Fruit fly (Drosophila melanogaster) whole organism, adult: ENCODE data around the gene CG43703.

ENCODE experiments used
- CG11617 ChIP-seq: fragments of 200-800 bp; sonication (Bioruptor generic); optimal IDR thresholded peaks from 2 replicates; lab custom pipeline; 2017; ENCODE audit warnings: mild to moderate bottlenecking, missing biosample characterization, missing genetic modification reagents, missing genetic modification characterization
- CG12768 ChIP-seq: fragments of 200-800 bp; sonication (Bioruptor generic); optimal IDR thresholded peaks from 2 replicates; lab custom pipeline; 2017; ENCODE audit warnings: missing biosample characterization, missing genetic modification characterization, mild to moderate bottlenecking, moderate library complexity, missing genetic modification reagents
- CG14711 ChIP-seq: fragments of 200-800 bp; sonication (Bioruptor generic); optimal IDR thresholded peaks from 2 replicates; lab custom pipeline; 2018; ENCODE audit warnings: missing biosample characterization, mild to moderate bottlenecking, missing genetic modification characterization, moderate library complexity
- CG1620 ChIP-seq: fragments of 200-800 bp; sonication (Bioruptor generic); optimal IDR thresholded peaks from 2 replicates; lab custom pipeline; 2016; ENCODE audit warnings: missing biosample characterization, missing genetic modification characterization
- CG33017 ChIP-seq: fragments of 200-800 bp; sonication (Bioruptor generic); optimal IDR thresholded peaks from 2 replicates; lab custom pipeline; 2018; ENCODE audit warnings: missing biosample characterization, mild to moderate bottlenecking, missing genetic modification characterization, moderate library complexity
- CG5204 ChIP-seq: fragments of 200-800 bp; sonication (Bioruptor generic); optimal IDR thresholded peaks from 2 replicates; lab custom pipeline; 2016; ENCODE audit warnings: missing biosample characterization, missing genetic modification characterization
- CG7045 ChIP-seq: fragments of 200-800 bp; sonication (Bioruptor generic); optimal IDR thresholded peaks from 2 replicates; lab custom pipeline; 2017; ENCODE audit warnings: missing biosample characterization, mild to moderate bottlenecking, missing genetic modification characterization
- CG7101 ChIP-seq: fragments of 200-800 bp; sonication (Bioruptor generic); optimal IDR thresholded peaks from 2 replicates; lab custom pipeline; 2018; ENCODE audit warnings: missing biosample characterization, mild to moderate bottlenecking, missing genetic modification characterization, moderate library complexity
- Clk ChIP-seq: fragments of 200-800 bp; sonication (Bioruptor generic); optimal IDR thresholded peaks from 2 replicates; lab custom pipeline; 2017; ENCODE audit warnings: missing biosample characterization, missing genetic modification characterization
- Crg-1 ChIP-seq: fragments of 200-800 bp; sonication (Bioruptor generic); optimal IDR thresholded peaks from 2 replicates; lab custom pipeline; 2016; ENCODE audit warnings: missing biosample characterization, missing genetic modification characterization
- Hr96 ChIP-seq: fragments of 200-800 bp; sonication (Bioruptor generic); optimal IDR thresholded peaks from 2 replicates; lab custom pipeline; 2016; ENCODE audit warnings: missing biosample characterization, missing genetic modification characterization
- Mnt ChIP-seq: fragments of 200-800 bp; sonication (Bioruptor generic); optimal IDR thresholded peaks from 2 replicates; lab custom pipeline; 2016; ENCODE audit warnings: missing biosample characterization, mild to moderate bottlenecking, missing genetic modification characterization
- bab1 ChIP-seq: fragments of 200-800 bp; sonication (Bioruptor generic); optimal IDR thresholded peaks from 3 replicates; lab custom pipeline; 2019; ENCODE audit warnings: missing biosample characterization, mild to moderate bottlenecking, missing genetic modification characterization, moderate library complexity
- cic ChIP-seq: fragments of 200-800 bp; sonication (Bioruptor generic); optimal IDR thresholded peaks from 2 replicates; lab custom pipeline; 2017; ENCODE audit warnings: missing biosample characterization, mild to moderate bottlenecking, missing genetic modification characterization, moderate library complexity
- cnc ChIP-seq, 2 experiments: fragments of >200 bp; optimal IDR thresholded peaks; 2 replicates each; lab custom pipeline; 2017
- kay ChIP-seq: fragments of 200-800 bp; sonication (Bioruptor generic); peaks from one replicate; lab custom pipeline; 2016; ENCODE audit warnings: missing biosample characterization, missing genetic modification characterization, borderline replicate concordance
- ovo ChIP-seq: fragments of 200-800 bp; sonication (Bioruptor generic); optimal IDR thresholded peaks from 2 replicates; lab custom pipeline; 2016; ENCODE audit warnings: missing biosample characterization, missing genetic modification characterization
- pad ChIP-seq: fragments of 200-800 bp; sonication (Bioruptor generic); optimal IDR thresholded peaks from 3 replicates; lab custom pipeline; 2017; ENCODE audit warnings: missing biosample characterization, missing genetic modification characterization, mild to moderate bottlenecking, moderate library complexity, missing genetic modification reagents
- tj ChIP-seq: fragments of 200-800 bp; sonication (Bioruptor generic); optimal IDR thresholded peaks from 3 replicates; lab custom pipeline; 2017; ENCODE audit warnings: missing biosample characterization, mild to moderate bottlenecking, missing genetic modification characterization, moderate library complexity
- toe ChIP-seq: fragments of 200-800 bp; sonication (Bioruptor generic); optimal IDR thresholded peaks from 2 replicates; lab custom pipeline; 2016; ENCODE audit warnings: missing biosample characterization, missing genetic modification characterization

Gene CG43703

DNA sequence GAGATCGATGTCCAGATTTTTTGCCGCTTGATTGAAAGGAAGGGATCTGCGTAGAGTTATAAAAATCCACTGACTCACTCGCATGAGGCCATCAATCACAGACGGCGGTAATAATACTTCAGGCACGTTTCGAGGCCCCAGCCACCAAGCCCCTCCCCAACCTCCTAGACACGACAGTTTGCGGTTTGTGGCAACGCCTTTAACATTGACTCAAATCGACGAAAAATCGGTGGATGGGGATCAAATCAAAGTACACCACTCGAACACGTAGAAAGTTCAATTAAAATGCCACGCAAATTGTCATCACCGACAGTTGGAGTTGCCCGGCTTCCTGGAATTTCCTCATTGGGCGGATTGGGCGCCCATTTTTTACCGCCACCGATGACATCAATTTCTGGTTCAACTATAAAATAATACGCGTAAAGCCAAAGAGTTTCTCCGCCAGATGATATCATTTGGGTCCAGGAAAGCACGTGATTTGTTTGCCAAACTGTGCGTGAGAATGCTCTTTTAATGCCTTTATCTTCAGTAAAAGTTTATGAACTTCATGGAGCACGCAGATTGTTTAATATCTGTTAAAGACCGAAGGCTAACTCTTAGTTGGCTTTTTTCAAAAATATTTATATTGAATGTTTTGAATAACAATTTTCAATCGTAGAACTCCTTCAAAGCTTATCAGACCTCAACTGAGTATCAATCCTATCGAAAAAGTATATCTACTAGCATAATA, 19.1 kb downstream of the CG43703 start, which contains the start of gene CG31960:
Gene CG31960, plus strand, starts transcription at position 680 of the 730 bp plus-strand sequence.
- no peak for TF ChIP-seq Crg-1 (GFP tag; lab: Kevin White, UChicago)
- no peak for TF ChIP-seq toe (GFP tag; lab: Kevin White, UChicago)
- no peak for TF ChIP-seq cnc (optimal IDR thresholded peaks at IDR 0.05; lab: Kevin White, UChicago)
- no peak for TF ChIP-seq Mnt (GFP tag; lab: Kevin White, UChicago)
- no peak for TF ChIP-seq CG33017

DNA sequence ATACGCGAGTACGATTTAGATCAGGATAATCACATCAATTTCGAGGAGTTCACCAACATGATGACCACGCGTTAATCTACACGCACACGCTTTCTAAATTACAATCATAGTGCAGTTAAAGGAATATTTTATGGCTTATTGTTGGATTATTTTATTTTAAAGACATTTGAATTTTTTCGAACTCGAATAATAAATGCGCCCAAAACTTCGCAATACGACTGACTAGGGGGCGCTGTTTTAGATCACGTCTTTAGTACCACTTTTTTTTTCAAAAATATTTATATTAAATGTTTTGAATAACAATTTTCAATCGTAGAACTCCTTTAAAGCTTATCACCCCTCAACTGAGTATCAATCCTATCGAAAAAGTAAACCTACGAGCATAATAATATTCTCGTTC, 20.1 kb downstream of the CG43703 start:
- no peak for TF ChIP-seq CG7101
- TF ChIP-seq ovo (GFP tag; lab: Kevin White, UChicago), result no peak
- TF ChIP-seq CG12768 (GFP tag; lab: Kevin White, UChicago), result no peak
- TF ChIP-seq cnc (optimal IDR thresholded peaks at IDR 0.05; lab: Kevin White, UChicago), result no peak
- TF ChIP-seq CG1620 (GFP tag; lab: Kevin White, UChicago), result no peak
- TF ChIP-seq toe (GFP tag; lab: Kevin White, UChicago), result no peak

DNA sequence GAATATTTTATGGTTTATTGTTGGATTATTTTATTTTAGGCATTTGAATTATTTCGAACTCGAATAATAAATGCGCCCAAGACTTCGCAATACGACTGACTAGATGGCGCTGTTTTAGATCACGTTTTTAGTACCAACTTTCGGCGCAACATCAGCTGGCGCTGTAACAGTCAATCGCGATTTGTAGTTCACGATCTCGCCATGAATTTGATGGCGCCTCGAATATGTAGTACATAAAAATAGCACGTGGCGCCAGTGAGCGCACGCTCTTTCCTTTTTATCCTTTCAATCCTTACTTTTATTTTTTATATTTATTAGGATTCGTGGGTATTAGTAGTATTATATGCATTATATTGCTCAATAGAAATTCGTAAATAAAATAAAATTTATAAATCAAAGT, 21.0 kb downstream of the CG43703 start:
- TF ChIP-seq Crg-1 (GFP tag; lab: Kevin White, UChicago) (peak; percentile 71), CG7101 (peak; percentile 73), pad (GFP tag; lab: Kevin White, UChicago) (peak; percentile 18), Hr96 (peak; percentile 55), CG1620 (GFP tag; lab: Kevin White, UChicago) (peak; percentile 82), CG11617 (GFP tag; lab: Kevin White, UChicago) (no peak), bab1 (GFP tag; lab: Kevin White, UChicago) (no peak), ovo (GFP tag; lab: Kevin White, UChicago) (peak; percentile 65), cic (GFP tag; lab: Kevin White, UChicago) (no peak), Mnt (GFP tag; lab: Kevin White, UChicago) (peak; percentile 58), cnc (optimal IDR thresholded peaks at IDR 0.05; lab: Kevin White, UChicago) (no peak), CG14711 (tag; lab: Kevin White, UChicago) (no peak), tj (GFP tag; lab: Kevin White, UChicago) (no peak), toe (GFP tag; lab: Kevin White, UChicago) (peak; percentile 43), kay (peak; percentile 53), CG12768 (GFP tag; lab: Kevin White, UChicago) (no peak), CG33017 (no peak), Clk (GFP tag; lab: Kevin White, UChicago) (no peak), CG5204 (GFP tag; lab: Kevin White, UChicago) (peak; percentile 67)

DNA sequence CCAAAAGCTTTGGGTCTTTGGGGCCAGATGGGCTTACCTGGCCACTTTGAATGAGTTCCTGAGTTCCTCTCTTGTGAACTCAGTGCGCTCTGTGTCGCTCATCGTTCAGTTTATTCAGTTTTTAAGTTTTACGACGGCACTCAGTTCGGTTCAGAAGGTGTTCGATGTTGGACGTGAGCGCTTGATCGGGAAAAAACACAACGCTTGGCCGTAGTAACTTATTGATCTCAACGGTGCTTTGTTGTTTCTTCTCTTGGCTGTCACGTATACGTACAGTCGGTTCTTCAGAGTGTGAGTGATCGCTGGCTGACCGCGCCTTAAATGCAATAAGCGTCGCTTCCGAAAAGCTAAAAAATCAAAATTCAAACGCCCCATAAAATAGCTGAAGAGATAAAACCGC, 21.7 kb downstream of the CG43703 start, which contains the start of gene bark:
Gene bark, plus strand, starts transcription at position 140 of the 400 bp plus-strand sequence.
- TF ChIP-seq CG11617 (GFP tag; lab: Kevin White, UChicago) (no peak), CG12768 (GFP tag; lab: Kevin White, UChicago) (peak; percentile 46), pad (GFP tag; lab: Kevin White, UChicago) (no peak), Mnt (GFP tag; lab: Kevin White, UChicago) (peak; percentile 45), bab1 (GFP tag; lab: Kevin White, UChicago) (peak; percentile 68), CG1620 (GFP tag; lab: Kevin White, UChicago) (peak; percentile 13), cic (GFP tag; lab: Kevin White, UChicago) (peak; percentile 65), CG33017 (peak; percentile 32), tj (GFP tag; lab: Kevin White, UChicago) (peak; percentile 11)

DNA sequence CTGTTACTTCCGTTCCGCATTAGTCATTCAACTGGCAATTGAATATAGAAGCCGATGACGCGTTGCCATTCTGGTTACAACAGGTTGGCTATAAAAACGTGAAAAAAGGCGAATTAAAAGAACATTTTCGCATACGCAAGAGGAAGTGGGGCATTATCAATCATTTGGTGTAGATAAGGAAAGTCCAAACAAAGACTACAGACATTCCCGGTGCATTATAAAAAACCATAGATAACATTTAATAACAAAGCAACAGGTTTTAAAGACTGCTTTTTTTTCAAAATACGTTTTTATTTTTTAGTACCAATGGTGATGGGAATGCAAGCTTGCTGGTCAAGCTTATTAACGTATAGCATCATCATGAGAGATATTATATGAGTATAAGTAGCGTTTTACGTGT, 22.9 kb downstream of the CG43703 start:
- peak; percentile 97 for TF ChIP-seq kay
- no peak for TF ChIP-seq CG33017
- TF ChIP-seq CG12768 (GFP tag; lab: Kevin White, UChicago), result peak; percentile 2
- TF ChIP-seq cic (GFP tag; lab: Kevin White, UChicago), result no peak

DNA sequence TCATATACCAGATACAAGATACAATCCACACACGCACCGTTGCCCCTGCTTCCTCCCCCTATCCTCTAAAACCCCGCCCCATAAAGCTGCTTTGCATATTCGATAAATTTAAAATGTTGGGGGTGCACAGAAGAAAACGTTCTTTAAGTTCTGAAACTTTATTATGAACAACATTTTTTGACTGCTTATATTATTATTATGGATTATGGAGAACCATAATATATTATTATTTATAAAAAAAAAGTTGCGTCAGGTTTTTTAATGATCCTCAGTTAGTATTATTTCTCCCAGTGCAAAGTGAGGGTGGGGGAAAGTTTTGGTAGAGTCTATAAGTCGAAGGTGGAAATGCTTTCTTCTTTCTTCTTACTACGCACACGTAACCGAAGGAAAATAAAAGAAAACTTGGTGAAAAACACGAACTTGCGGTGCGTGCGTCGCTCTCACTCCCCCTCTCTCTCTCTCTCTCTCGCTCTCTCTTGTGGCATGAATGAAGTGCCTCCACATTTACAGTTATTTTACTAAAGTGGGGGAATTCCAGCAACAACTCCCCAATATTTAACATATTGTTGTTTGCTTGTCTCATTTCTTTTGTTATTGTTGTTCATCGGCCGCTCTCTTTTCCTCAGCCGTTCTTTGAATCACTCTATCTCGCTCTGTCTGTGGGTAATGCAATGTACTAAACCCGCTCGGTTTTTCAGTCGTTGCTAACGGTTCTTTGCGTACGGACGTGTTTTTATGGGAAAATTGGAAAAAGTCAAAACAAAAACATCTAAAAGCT, 24.2 kb downstream of the CG43703 start:
- TF ChIP-seq bab1 (GFP tag; lab: Kevin White, UChicago), result no peak
- TF ChIP-seq CG33017, result no peak
- no peak for TF ChIP-seq pad (GFP tag; lab: Kevin White, UChicago)
- peak; percentile 34 for TF ChIP-seq CG7101
- peak; percentile 44 for TF ChIP-seq ovo (GFP tag; lab: Kevin White, UChicago)
- no peak for TF ChIP-seq cic (GFP tag; lab: Kevin White, UChicago)
- no peak for TF ChIP-seq Crg-1 (GFP tag; lab: Kevin White, UChicago)

DNA sequence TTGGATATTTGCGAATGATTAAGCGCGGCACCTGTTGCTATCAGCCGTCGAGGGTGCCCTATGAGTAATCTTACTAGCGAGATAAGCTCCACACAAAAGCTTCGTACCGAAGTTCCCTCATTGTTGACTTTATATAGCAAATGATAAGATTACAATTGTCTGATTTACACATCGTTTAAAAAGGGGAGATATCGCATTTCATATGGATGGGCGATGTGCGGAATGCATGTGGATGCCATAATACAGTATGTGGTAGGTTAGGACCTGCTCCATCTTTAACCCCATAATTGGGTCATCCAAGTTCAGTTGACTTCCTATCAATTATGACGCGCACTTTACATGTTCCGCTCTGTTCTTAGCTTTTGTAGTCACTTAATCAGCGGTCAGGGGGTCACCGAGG, 26.3 kb downstream of the CG43703 start:
- TF ChIP-seq CG12768 (GFP tag; lab: Kevin White, UChicago) (peak; percentile 69), toe (GFP tag; lab: Kevin White, UChicago) (no peak), cic (GFP tag; lab: Kevin White, UChicago) (peak; percentile 87), tj (GFP tag; lab: Kevin White, UChicago) (no peak), CG33017 (peak; percentile 47), Hr96 (no peak), pad (GFP tag; lab: Kevin White, UChicago) (no peak), Clk (GFP tag; lab: Kevin White, UChicago) (no peak), kay (peak; percentile 93), CG7045 (peak; percentile 16), CG14711 (tag; lab: Kevin White, UChicago) (no peak), CG5204 (GFP tag; lab: Kevin White, UChicago) (no peak), CG1620 (GFP tag; lab: Kevin White, UChicago) (no peak), CG7101 (peak; percentile 43), cnc (optimal IDR thresholded peaks at IDR 0.05; lab: Kevin White, UChicago) (no peak), Crg-1 (GFP tag; lab: Kevin White, UChicago) (no peak), ovo (GFP tag; lab: Kevin White, UChicago) (peak; percentile 2), CG11617 (GFP tag; lab: Kevin White, UChicago) (no peak), bab1 (GFP tag; lab: Kevin White, UChicago) (no peak), Mnt (GFP tag; lab: Kevin White, UChicago) (no peak)
